Fruit fly (Drosophila melanogaster): ENCODE data around the gene org-1.

DNA sequence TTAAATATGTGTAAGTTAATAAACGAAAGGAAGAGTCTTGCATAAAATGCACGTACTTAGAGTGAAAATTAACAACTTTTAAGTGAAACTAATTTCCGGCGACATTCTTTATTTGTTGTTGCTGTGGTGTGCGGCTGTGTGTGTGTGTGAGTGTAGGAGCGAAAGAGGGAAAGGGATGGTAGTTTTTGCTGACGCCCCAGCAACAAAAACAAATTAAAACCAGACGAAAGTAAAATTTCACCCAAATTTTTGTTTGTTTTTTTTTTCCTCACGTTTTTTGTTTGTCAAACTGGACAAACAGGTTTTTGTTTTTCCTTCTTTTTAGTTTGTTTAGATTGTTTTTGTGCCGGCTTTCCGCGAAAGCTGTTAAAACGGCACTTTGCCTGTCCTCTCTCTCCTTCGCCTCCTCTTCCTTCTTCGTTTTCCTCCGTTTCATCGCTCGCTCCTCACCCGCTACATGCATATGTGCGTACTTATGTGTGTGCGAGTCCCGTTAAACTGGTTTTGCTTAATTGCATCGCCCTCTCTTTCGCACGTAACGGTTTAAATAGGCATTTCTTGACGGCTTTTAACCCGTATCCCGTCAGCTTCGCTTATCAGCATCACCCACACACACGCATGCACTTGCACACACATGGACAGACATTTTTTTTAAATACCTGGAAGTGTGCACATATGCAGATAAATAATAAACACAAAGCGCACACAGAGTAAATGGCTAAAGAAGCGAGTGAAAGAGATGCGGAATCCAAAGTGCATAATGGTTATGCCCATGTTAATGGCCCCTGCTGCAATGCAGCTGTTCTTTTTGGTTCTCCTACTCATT, 17.4 kb downstream of the org-1 start, which contains the start of gene Miga:
- TF ChIP-seq CG8478 (optimal IDR thresholded peaks at IDR 0.05) (no peak), psq (optimal IDR thresholded peaks at IDR 0.05) (no peak), EcR (GFP tag; optimal IDR thresholded peaks at IDR 0.05) (no peak), usp (GFP tag; optimal IDR thresholded peaks at IDR 0.05) (no peak)
